Worm (Caenorhabditis elegans) whole organism, L2 larva: ENCODE results near the gene Y43F8B.1.

Experiments
- C34F6.9 ChIP-seq: fragments of 150-350 bp; optimal IDR thresholded peaks from 2 replicates; lab custom pipeline; 2014; ENCODE audit warnings: missing biosample characterization, missing genetic modification characterization
- R02D3.7 ChIP-seq: fragments of 150-350 bp; optimal IDR thresholded peaks from 2 replicates; lab custom pipeline; 2014; ENCODE audit warnings: missing biosample characterization, missing genetic modification characterization
- Y55F3AM.14 ChIP-seq: fragments of 200-800 bp; sonication (Bioruptor generic); optimal IDR thresholded peaks from 2 replicates; lab custom pipeline; 2018; ENCODE audit warnings: mild to moderate bottlenecking, missing genetic modification characterization, missing compliant biosample characterization
- ZK546.5 ChIP-seq: sonication (generic microtip); optimal IDR thresholded peaks from 2 replicates; lab custom pipeline; 2017; ENCODE audit warnings: missing biosample characterization, missing genetic modification characterization
- alr-1 ChIP-seq: fragments of 150-350 bp; optimal IDR thresholded peaks from 2 replicates; lab custom pipeline; 2014; ENCODE audit warnings: missing biosample characterization, missing genetic modification characterization
- aly-2 ChIP-seq: fragments of 150-350 bp; optimal IDR thresholded peaks from 2 replicates; lab custom pipeline; 2014; ENCODE audit warnings: missing biosample characterization, missing genetic modification characterization
- ama-1 ChIP-seq: fragments of 150-350 bp; optimal IDR thresholded peaks from 2 replicates; lab custom pipeline; 2018; ENCODE audit warnings: inconsistent platforms
- ceh-16 ChIP-seq: fragments of 150-350 bp; optimal IDR thresholded peaks from 2 replicates; lab custom pipeline; 2014; ENCODE audit warnings: missing biosample characterization, missing genetic modification characterization
- ceh-82 ChIP-seq: fragments of 150-350 bp; optimal IDR thresholded peaks from 2 replicates; lab custom pipeline; 2014; ENCODE audit warnings: missing biosample characterization, missing genetic modification characterization
- dmd-4 ChIP-seq: sonication (generic microtip); optimal IDR thresholded peaks from 2 replicates; lab custom pipeline; 2017; ENCODE audit warnings: missing biosample characterization, missing genetic modification characterization
- egl-27 ChIP-seq: sonication (generic microtip); optimal IDR thresholded peaks from 3 replicates; lab custom pipeline; 2017; ENCODE audit warnings: missing biosample characterization, missing genetic modification reagents, missing genetic modification characterization
- elt-1 ChIP-seq: fragments of 150-350 bp; optimal IDR thresholded peaks from 2 replicates; lab custom pipeline; 2014; ENCODE audit warnings: missing biosample characterization, missing genetic modification characterization
- fos-1 ChIP-seq: fragments of 150-350 bp; optimal IDR thresholded peaks from 2 replicates; lab custom pipeline; 2014; ENCODE audit warnings: missing biosample characterization, missing genetic modification characterization
- gmeb-1 ChIP-seq: fragments of 150-350 bp; optimal IDR thresholded peaks from 2 replicates; lab custom pipeline; 2014; ENCODE audit warnings: missing biosample characterization, missing genetic modification characterization
- lin-11 ChIP-seq: fragments of 150-350 bp; sonication (generic microtip); optimal IDR thresholded peaks from 2 replicates; lab custom pipeline; 2014; ENCODE audit warnings: missing biosample characterization, missing genetic modification characterization, inconsistent platforms, mixed read lengths
- lin-13 ChIP-seq: fragments of 150-350 bp; optimal IDR thresholded peaks from 2 replicates; lab custom pipeline; 2014; ENCODE audit warnings: missing biosample characterization, missing genetic modification reagents, missing genetic modification characterization
- lin-39 ChIP-seq: fragments of 150-350 bp; optimal IDR thresholded peaks from 2 replicates; lab custom pipeline; 2014; ENCODE audit warnings: missing biosample characterization, missing genetic modification reagents, missing genetic modification characterization
- lsy-2 ChIP-seq, 2 experiments: fragments of 150-350 bp in 1 of 2; sonication (generic microtip) in 1 of 2; optimal IDR thresholded peaks; 2 replicates each; lab custom pipeline; 2014 to 2017; ENCODE audit warnings: missing biosample characterization in 2 of 2, missing genetic modification characterization in 2 of 2
- mab-5 ChIP-seq: fragments of 150-350 bp; optimal IDR thresholded peaks from 2 replicates; lab custom pipeline; 2014; ENCODE audit warnings: missing biosample characterization, missing genetic modification characterization
- mbf-1 ChIP-seq: sonication (generic microtip); optimal IDR thresholded peaks from 2 replicates; lab custom pipeline; 2017; ENCODE audit warnings: missing biosample characterization, missing genetic modification characterization
- mdl-1 ChIP-seq, 2 experiments: fragments of 150-350 bp in 1 of 2; sonication (generic microtip) in 1 of 2; optimal IDR thresholded peaks; 2 replicates each; lab custom pipeline; 2017; ENCODE audit warnings: missing biosample characterization in 2 of 2, missing genetic modification characterization in 2 of 2
- nhr-10 ChIP-seq: sonication (generic microtip); optimal IDR thresholded peaks from 2 replicates; lab custom pipeline; 2017; ENCODE audit warnings: missing biosample characterization, missing genetic modification characterization
- nhr-11 ChIP-seq: fragments of 150-350 bp; optimal IDR thresholded peaks from 2 replicates; lab custom pipeline; 2014; ENCODE audit warnings: missing biosample characterization, missing genetic modification characterization
- nhr-12 ChIP-seq: fragments of 150-350 bp; optimal IDR thresholded peaks from 2 replicates; lab custom pipeline; 2014; ENCODE audit warnings: missing biosample characterization, missing genetic modification characterization
- nhr-129 ChIP-seq: fragments of 150-350 bp; optimal IDR thresholded peaks from 2 replicates; lab custom pipeline; 2014; ENCODE audit warnings: missing biosample characterization, missing genetic modification characterization
- nhr-21 ChIP-seq: fragments of 150-350 bp; optimal IDR thresholded peaks from 2 replicates; lab custom pipeline; 2014; ENCODE audit warnings: missing biosample characterization, missing genetic modification characterization
- nhr-23 ChIP-seq: fragments of 150-350 bp; optimal IDR thresholded peaks from 2 replicates; lab custom pipeline; 2014; ENCODE audit warnings: missing biosample characterization, missing genetic modification reagents, missing genetic modification characterization
- nhr-237 ChIP-seq: fragments of 150-350 bp; optimal IDR thresholded peaks from 2 replicates; lab custom pipeline; 2014; ENCODE audit warnings: missing biosample characterization, missing genetic modification characterization
- nhr-25 ChIP-seq: fragments of 150-350 bp; sonication (generic microtip); optimal IDR thresholded peaks from 3 replicates; lab custom pipeline; 2014; ENCODE audit warnings: missing biosample characterization, missing genetic modification characterization
- nhr-77 ChIP-seq: fragments of 150-350 bp; optimal IDR thresholded peaks from 2 replicates; lab custom pipeline; 2014; ENCODE audit warnings: missing biosample characterization, missing genetic modification characterization
- skn-1 ChIP-seq: sonication (generic microtip); optimal IDR thresholded peaks from 2 replicates; lab custom pipeline; 2017; ENCODE audit warnings: missing biosample characterization, missing genetic modification characterization
- sma-3 ChIP-seq: sonication (generic microtip); optimal IDR thresholded peaks from 2 replicates; lab custom pipeline; 2016; ENCODE audit warnings: missing genetic modification reagents, missing genetic modification characterization, missing compliant biosample characterization
- sma-9 ChIP-seq, 2 experiments: fragments of 150-350 bp in 1 of 2; sonication (generic microtip) in 1 of 2; optimal IDR thresholded peaks; 2 replicates each; lab custom pipeline; 2014 to 2016; ENCODE audit warnings: missing genetic modification characterization in 2 of 2, mild to moderate bottlenecking in 1 of 2, missing biosample characterization in 1 of 2, missing compliant biosample characterization in 1 of 2, missing genetic modification reagents in 1 of 2, moderate library complexity in 1 of 2
- snpc-4 ChIP-seq: fragments of 150-350 bp; optimal IDR thresholded peaks from 2 replicates; lab custom pipeline; 2014; ENCODE audit warnings: missing biosample characterization, missing genetic modification characterization
- unc-39 ChIP-seq: fragments of 150-350 bp; optimal IDR thresholded peaks from 2 replicates; lab custom pipeline; 2014; ENCODE audit warnings: missing biosample characterization, missing genetic modification characterization
- unc-62 ChIP-seq: fragments of 150-350 bp; optimal IDR thresholded peaks from 2 replicates; lab custom pipeline; 2014; ENCODE audit warnings: missing biosample characterization, missing genetic modification reagents, missing genetic modification characterization
- zag-1 ChIP-seq: fragments of 150-350 bp; optimal IDR thresholded peaks from 2 replicates; lab custom pipeline; 2014; ENCODE audit warnings: missing biosample characterization, missing genetic modification characterization
- ztf-11 ChIP-seq: sonication (generic microtip); optimal IDR thresholded peaks from 2 replicates; lab custom pipeline; 2017; ENCODE audit warnings: missing biosample characterization, missing genetic modification characterization
- ztf-4 ChIP-seq: fragments of 150-350 bp; optimal IDR thresholded peaks from 2 replicates; lab custom pipeline; 2014; ENCODE audit warnings: missing biosample characterization, missing genetic modification characterization

Gene Y43F8B.1

DNA sequence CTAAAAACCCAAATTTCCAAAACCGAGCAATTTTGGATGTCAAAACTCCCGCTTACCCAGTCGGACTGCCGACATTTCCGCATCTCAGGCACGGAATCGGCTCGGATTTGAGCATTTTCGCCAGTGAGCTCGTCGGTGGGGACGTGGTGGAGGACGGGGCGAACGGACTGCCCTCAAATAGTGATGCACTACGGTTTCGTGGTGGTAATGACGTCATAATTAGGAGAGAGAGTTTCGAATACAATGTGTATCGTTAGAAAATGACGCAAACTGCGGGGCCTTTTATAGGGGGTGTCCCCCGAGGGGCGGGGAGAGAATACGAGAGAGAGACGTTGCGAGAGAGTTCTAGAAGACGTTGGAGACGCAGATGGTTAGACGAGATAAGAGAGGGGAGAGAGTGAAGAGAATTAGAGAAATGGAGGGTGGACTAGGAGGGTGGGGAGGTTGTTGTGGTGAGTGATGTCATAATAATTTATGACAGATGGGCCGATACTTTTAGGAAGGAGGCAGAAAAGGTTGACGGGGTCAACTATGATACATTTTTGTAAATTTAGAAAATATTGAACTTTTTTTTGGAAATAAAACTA, 23.4 kb downstream of the Y43F8B.1 start (continued):
- TF ChIP-seq C34F6.9 = peak; percentile 75

DNA sequence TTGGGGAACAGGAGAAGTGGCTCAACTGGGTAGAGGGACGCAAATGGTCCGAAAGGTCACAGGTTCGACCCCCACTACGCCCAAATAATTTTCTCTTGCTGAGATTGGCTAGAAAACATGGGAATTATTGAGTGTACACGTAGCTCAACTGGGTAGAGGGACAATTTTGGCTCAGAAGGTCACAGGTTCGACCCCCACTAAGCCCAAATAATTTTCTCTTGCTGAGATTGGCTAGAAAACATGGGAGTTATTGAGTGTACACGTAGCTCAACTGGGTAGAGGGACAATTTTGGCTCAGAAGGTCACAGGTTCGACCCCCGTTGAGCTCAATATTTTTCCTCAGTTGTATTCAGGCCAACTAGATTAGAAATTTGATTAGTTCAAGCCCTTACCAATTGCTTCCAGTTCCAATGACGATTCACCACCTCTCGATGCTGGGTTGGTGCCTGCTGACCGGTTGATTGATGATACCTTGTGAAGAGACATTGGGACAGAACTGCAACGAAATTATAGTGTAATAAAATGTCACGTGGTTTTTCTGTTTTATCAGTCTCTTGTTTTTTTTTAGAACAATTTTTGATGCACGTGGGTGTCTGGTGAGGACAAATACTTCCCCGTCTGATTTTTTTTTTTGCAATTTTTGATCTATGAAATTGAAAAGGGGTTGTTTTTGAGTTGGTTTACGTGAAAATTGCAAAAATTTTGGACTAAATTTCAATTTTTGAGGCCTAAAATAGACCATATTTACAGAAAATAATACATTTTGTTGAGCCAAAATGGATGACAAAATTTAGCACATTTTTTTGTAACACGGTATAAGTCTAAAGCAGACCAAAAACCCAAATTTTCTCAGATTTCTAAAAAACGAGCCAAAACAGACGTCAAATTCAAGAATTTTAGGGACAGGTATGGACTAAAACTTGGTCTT, 24.4 kb downstream of the Y43F8B.1 start:
- no peak for TF ChIP-seq skn-1 (tag; lab: Kevin White, UChicago)
- TF ChIP-seq ztf-4 (tag; lab: Kevin White, UChicago) = no peak
- TF ChIP-seq elt-1 (tag; lab: Kevin White, UChicago) = no peak
- TF ChIP-seq sma-3 (GFP tag; lab: Kevin White, UChicago) = no peak
- TF ChIP-seq nhr-12 (tag; lab: Kevin White, UChicago) = no peak
- peak; percentile 85 for TF ChIP-seq sma-9 (GFP tag; optimal IDR thresholded peaks at IDR 0.05; lab: Kevin White, UChicago)
- TF ChIP-seq sma-9 (tag; optimal IDR thresholded peaks at IDR 0.05; lab: Kevin White, UChicago) = no peak
- no peak for TF ChIP-seq snpc-4 (tag; lab: Kevin White, UChicago)
- peak in 1 of 2 experiments; percentile 57 for TF ChIP-seq lsy-2 (tag; optimal IDR thresholded peaks at IDR 0.05; lab: Kevin White, UChicago)
- TF ChIP-seq nhr-25 (tag; lab: Kevin White, UChicago) = peak; percentile 52
- peak in 1 of 2 experiments; percentile 34 for TF ChIP-seq mdl-1 (tag; optimal IDR thresholded peaks at IDR 0.05; lab: Kevin White, UChicago)
- peak; percentile 20 for TF ChIP-seq C34F6.9
- no peak for TF ChIP-seq unc-62 (GFP tag; lab: Kevin White, UChicago)
- TF ChIP-seq nhr-23 (tag; lab: Kevin White, UChicago) = no peak
- no peak for TF ChIP-seq nhr-10 (tag; lab: Kevin White, UChicago)
- TF ChIP-seq nhr-129 (tag; lab: Kevin White, UChicago) = peak; percentile 26
- TF ChIP-seq ceh-82 (tag; lab: Kevin White, UChicago) = no peak
- TF ChIP-seq unc-39 (tag; lab: Kevin White, UChicago) = no peak
- TF ChIP-seq aly-2 = no peak
- TF ChIP-seq Y55F3AM.14 (GFP tag; lab: Kevin White, UChicago) = peak; percentile 25

DNA sequence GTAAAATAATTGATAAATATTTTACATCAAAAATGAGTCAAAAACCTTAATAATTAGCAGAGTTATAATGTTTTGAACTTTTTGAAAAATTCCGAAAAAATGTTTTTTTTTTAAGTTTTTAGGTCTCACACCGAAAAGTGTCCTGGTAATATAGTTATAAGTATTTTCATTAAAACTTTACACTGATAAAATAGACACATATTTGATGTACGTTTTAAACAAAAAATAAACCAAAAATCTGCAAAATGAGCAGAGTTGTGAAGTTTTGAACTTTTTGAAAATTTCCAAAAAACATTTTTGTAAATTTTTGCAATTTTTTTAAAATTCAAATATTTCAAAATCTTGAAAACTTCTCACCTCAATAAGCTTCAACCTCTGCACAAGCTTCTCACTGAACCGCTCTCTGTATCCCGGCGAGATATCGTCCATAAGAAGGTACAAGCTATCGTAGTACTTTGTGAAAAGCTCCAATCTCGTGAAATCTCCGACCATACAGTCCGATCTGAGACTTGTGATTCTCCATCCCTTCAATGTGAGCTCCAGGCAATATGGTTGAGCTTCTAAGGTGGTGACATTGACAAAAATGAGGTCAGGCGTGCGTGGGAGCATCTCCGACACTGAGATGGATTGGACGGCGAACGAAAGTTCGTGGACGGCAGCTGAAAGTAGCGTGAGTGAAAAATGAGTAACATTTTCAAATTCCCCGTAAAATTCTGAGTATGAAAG, 25.2 kb downstream of the Y43F8B.1 start:
- TF ChIP-seq R02D3.7 (tag; lab: Kevin White, UChicago) = no peak
- peak; percentile 52 for TF ChIP-seq ama-1 (lab: Kevin White, UChicago)

DNA sequence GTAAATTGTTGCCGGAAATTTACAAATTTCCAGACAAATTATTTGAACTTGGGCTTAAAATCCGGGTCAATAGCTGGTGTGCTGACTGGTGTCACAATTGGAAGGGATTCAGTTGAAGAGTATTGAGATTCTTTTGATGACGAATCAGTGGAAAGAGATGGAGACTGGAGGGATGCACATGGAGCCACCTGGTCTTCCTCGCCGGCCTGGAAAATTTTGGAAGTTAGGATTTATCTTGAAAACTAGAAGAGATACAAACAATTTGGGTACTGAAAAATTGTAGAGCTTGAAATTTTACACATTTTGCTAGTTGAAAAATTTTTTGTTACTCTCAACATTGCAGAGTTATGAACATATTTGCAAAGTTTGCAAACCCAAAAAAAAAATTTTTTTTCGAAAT, 25.9 kb downstream of the Y43F8B.1 start:
- TF ChIP-seq nhr-21 (tag; lab: Kevin White, UChicago) = no peak
- TF ChIP-seq Y55F3AM.14 (GFP tag; lab: Kevin White, UChicago) = peak; percentile 20
- TF ChIP-seq ztf-4 (tag; lab: Kevin White, UChicago) = peak; percentile 53
- no peak for TF ChIP-seq nhr-129 (tag; lab: Kevin White, UChicago)
- TF ChIP-seq ama-1 (lab: Kevin White, UChicago) = peak; percentile 76

ce11 chrV:19519511-19519934, 26.5 kb downstream of the Y43F8B.1 start:
- TF ChIP-seq mdl-1 (tag; optimal IDR thresholded peaks at IDR 0.05; lab: Kevin White, UChicago) (no peak), ZK546.5 (tag; lab: Kevin White, UChicago) (no peak), mbf-1 (tag; lab: Kevin White, UChicago) (no peak), ztf-4 (tag; lab: Kevin White, UChicago) (peak; percentile 63), lsy-2 (tag; optimal IDR thresholded peaks at IDR 0.05; lab: Kevin White, UChicago) (peak in 1 of 2 experiments; percentile 52), aly-2 (no peak), lin-11 (tag; lab: Kevin White, UChicago) (no peak), ceh-16 (tag; lab: Kevin White, UChicago) (no peak), gmeb-1 (no peak), egl-27 (tag; lab: Kevin White, UChicago) (no peak), snpc-4 (tag; lab: Kevin White, UChicago) (no peak), zag-1 (no peak), Y55F3AM.14 (GFP tag; lab: Kevin White, UChicago) (peak; percentile 50), nhr-129 (tag; lab: Kevin White, UChicago) (no peak), fos-1 (tag; lab: Kevin White, UChicago) (no peak), elt-1 (tag; lab: Kevin White, UChicago) (no peak), unc-39 (tag; lab: Kevin White, UChicago) (no peak), skn-1 (tag; lab: Kevin White, UChicago) (no peak), lin-13 (GFP tag; lab: Kevin White, UChicago) (no peak), ama-1 (lab: Kevin White, UChicago) (no peak), ztf-11 (no peak), alr-1 (tag; lab: Kevin White, UChicago) (no peak), nhr-25 (tag; lab: Kevin White, UChicago) (no peak), nhr-11 (no peak), sma-9 (GFP tag; optimal IDR thresholded peaks at IDR 0.05; lab: Kevin White, UChicago) (no peak), sma-9 (tag; optimal IDR thresholded peaks at IDR 0.05; lab: Kevin White, UChicago) (no peak), mab-5 (tag; lab: Kevin White, UChicago) (no peak), dmd-4 (no peak), nhr-77 (tag; lab: Kevin White, UChicago) (no peak), lin-39 (tag; lab: Kevin White, UChicago) (no peak), nhr-237 (no peak)
